Worm (Caenorhabditis elegans) whole organism, mixed stage, embryonic: Measurements from ENCODE around the gene C17G10.13.

Experiments
- blmp-1 ChIP-seq: fragments of 150-350 bp; optimal IDR thresholded peaks from 2 replicates; lab custom pipeline; 2014; ENCODE audit warnings: missing biosample characterization, missing genetic modification characterization
- ceh-39 ChIP-seq: fragments of 150-350 bp; optimal IDR thresholded peaks from 2 replicates; lab custom pipeline; 2014; ENCODE audit warnings: missing biosample characterization, missing genetic modification characterization
- elt-1 ChIP-seq: sonication (generic microtip); optimal IDR thresholded peaks from 2 replicates; lab custom pipeline; 2017; ENCODE audit warnings: missing genetic modification characterization, mild to moderate bottlenecking, missing compliant biosample characterization, antibody characterized with exemption, moderate library complexity, borderline replicate concordance; ENCODE audit not compliant: insufficient read depth
- lin-13 ChIP-seq: fragments of 150-350 bp; optimal IDR thresholded peaks from 2 replicates; lab custom pipeline; 2014; ENCODE audit warnings: missing biosample characterization, missing genetic modification characterization
- unc-62 ChIP-seq: fragments of 150-350 bp; optimal IDR thresholded peaks from 2 replicates; lab custom pipeline; 2014; ENCODE audit warnings: missing biosample characterization, missing genetic modification reagents, missing genetic modification characterization
- ztf-11 ChIP-seq: fragments of 150-350 bp; optimal IDR thresholded peaks from 2 replicates; lab custom pipeline; 2014; ENCODE audit warnings: missing biosample characterization, missing genetic modification characterization

ce11 chrII:5565082-5565623, 24.4 kb downstream of the C17G10.13 start:
- TF ChIP-seq elt-1 (tag; lab: Kevin White, UChicago) (no peak), unc-62 (GFP tag; lab: Kevin White, UChicago) (no peak), blmp-1 (no peak), ceh-39 (no peak), lin-13 (tag; lab: Kevin White, UChicago) (no peak), ztf-11 (tag; lab: Kevin White, UChicago) (no peak)
